Worm (Caenorhabditis elegans) whole organism, L3 larva: Measurements from ENCODE around the gene spp-26.

Experiments used
- ama-1 ChIP-seq: fragments of 150-350 bp; optimal IDR thresholded peaks from 2 replicates; lab custom pipeline; 2018
- ceh-28 ChIP-seq: fragments of 150-350 bp; optimal IDR thresholded peaks from 2 replicates; lab custom pipeline; 2014; ENCODE audit warnings: missing biosample characterization, missing genetic modification reagents, missing genetic modification characterization
- daf-12 ChIP-seq: fragments of 150-350 bp; optimal IDR thresholded peaks from 2 replicates; lab custom pipeline; 2014; ENCODE audit warnings: missing biosample characterization, missing genetic modification reagents, missing genetic modification characterization
- egl-5 ChIP-seq: fragments of 150-350 bp; optimal IDR thresholded peaks from 2 replicates; lab custom pipeline; 2017; ENCODE audit warnings: missing biosample characterization, missing genetic modification reagents, missing genetic modification characterization, inconsistent platforms
- elt-1 ChIP-seq: fragments of 150-350 bp; optimal IDR thresholded peaks from 2 replicates; lab custom pipeline; 2014; ENCODE audit warnings: missing biosample characterization, missing genetic modification characterization
- elt-3 ChIP-seq, 3 experiments: fragments of 150-350 bp in 1 of 3; sonication (generic microtip) in 2 of 3; optimal IDR thresholded peaks; 2 replicates in 2 of 3; 4 replicates in 1 of 3; lab custom pipeline; 2014 to 2017; ENCODE audit warnings: missing biosample characterization in 3 of 3, missing genetic modification characterization in 3 of 3
- fkh-2 ChIP-seq: fragments of 150-350 bp; optimal IDR thresholded peaks from 2 replicates; lab custom pipeline; 2014; ENCODE audit warnings: missing biosample characterization, missing genetic modification reagents, missing genetic modification characterization
- lsy-12 ChIP-seq: sonication (generic microtip); optimal IDR thresholded peaks from 2 replicates; lab custom pipeline; 2016; ENCODE audit warnings: mild to moderate bottlenecking, missing genetic modification characterization, missing compliant biosample characterization
- nhr-11 ChIP-seq: fragments of 150-350 bp; optimal IDR thresholded peaks from 2 replicates; lab custom pipeline; 2014; ENCODE audit warnings: missing biosample characterization, missing genetic modification characterization
- nhr-23 ChIP-seq: fragments of 150-350 bp; optimal IDR thresholded peaks from 2 replicates; lab custom pipeline; 2014; ENCODE audit warnings: missing biosample characterization, missing genetic modification reagents, missing genetic modification characterization
- nhr-67 ChIP-seq: fragments of 150-350 bp; optimal IDR thresholded peaks from 2 replicates; lab custom pipeline; 2014; ENCODE audit warnings: missing biosample characterization, missing genetic modification characterization
- sea-2 ChIP-seq: fragments of 150-350 bp; sonication (generic microtip); optimal IDR thresholded peaks from 4 replicates; lab custom pipeline; 2014; ENCODE audit warnings: missing biosample characterization, missing genetic modification reagents, missing genetic modification characterization
- ztf-11 ChIP-seq: fragments of 150-350 bp; optimal IDR thresholded peaks from 2 replicates; lab custom pipeline; 2014; ENCODE audit warnings: missing biosample characterization, missing genetic modification characterization

Gene spp-26

ce11 chrV:6511121-6511520 lies 47.9 kb downstream of the spp-26 start, which contains the start of gene ubh-1:
Gene ubh-1, minus strand, starts transcription at chrV:6511409.
- TF ChIP-seq nhr-23 (tag; lab: Kevin White, UChicago) (peak; percentile 51), elt-1 (tag; lab: Kevin White, UChicago) (no peak), nhr-11 (tag; lab: Kevin White, UChicago) (no peak), ama-1 (peak; percentile 52), daf-12 (tag; lab: Kevin White, UChicago) (no peak), elt-3 (tag; optimal IDR thresholded peaks at IDR 0.05; lab: Kevin White, UChicago) (peak in 1 of 3 experiments; percentile 25), sea-2 (GFP tag; lab: Kevin White, UChicago) (no peak)

- TF ChIP-seq egl-5 (no peak), ztf-11 (tag; lab: Kevin White, UChicago) (no peak), fkh-2 (no peak), lsy-12 (tag; lab: Kevin White, UChicago) (no peak), nhr-67 (tag; lab: Kevin White, UChicago) (no peak)
Observed at ce11 chrV:6510622-6511021, 48.4 kb downstream of the spp-26 start.

- TF ChIP-seq ceh-28 (tag; lab: Kevin White, UChicago) (no peak), sea-2 (GFP tag; lab: Kevin White, UChicago) (no peak)
Observed at ce11 chrV:6509717-6510116, 49.3 kb downstream of the spp-26 start, which contains the start of gene ubh-2. Gene ubh-2, minus strand, starts transcription at chrV:6509817.
